Worm (Caenorhabditis elegans) whole organism, late embryonic: ENCODE measurements around the gene F13E9.12.

ENCODE experiments used
- C08G9.2 ChIP-seq: sonication (generic microtip); optimal IDR thresholded peaks from 2 replicates; lab custom pipeline; 2016; ENCODE audit warnings: mild to moderate bottlenecking, missing genetic modification characterization, moderate library complexity, missing compliant biosample characterization
- K02D7.2 ChIP-seq: sonication (generic microtip); optimal IDR thresholded peaks from 2 replicates; lab custom pipeline; 2017; ENCODE audit warnings: mild to moderate bottlenecking, missing genetic modification characterization, missing compliant biosample characterization
- K09A11.1 ChIP-seq: sonication (generic microtip); optimal IDR thresholded peaks from 2 replicates; lab custom pipeline; 2017; ENCODE audit warnings: antibody characterized with exemption, mild to moderate bottlenecking, missing genetic modification characterization, missing compliant biosample characterization; ENCODE audit not compliant: insufficient read depth
- Y22D7AL.16 ChIP-seq: sonication (generic microtip); optimal IDR thresholded peaks from 2 replicates; lab custom pipeline; 2016; ENCODE audit warnings: missing genetic modification characterization, missing compliant biosample characterization
- ama-1 ChIP-seq: fragments of 150-350 bp; optimal IDR thresholded peaks from 2 replicates; lab custom pipeline; 2014
- ceh-19 ChIP-seq: fragments of 200-800 bp; sonication (Bioruptor generic); optimal IDR thresholded peaks from 2 replicates; lab custom pipeline; 2018; ENCODE audit warnings: mild to moderate bottlenecking, missing genetic modification characterization, missing compliant biosample characterization
- ceh-30 ChIP-seq: fragments of 150-350 bp; optimal IDR thresholded peaks from 2 replicates; lab custom pipeline; 2014; ENCODE audit warnings: missing biosample characterization, missing genetic modification characterization
- ceh-31 ChIP-seq: sonication (generic microtip); optimal IDR thresholded peaks from 2 replicates; lab custom pipeline; 2016; ENCODE audit warnings: missing genetic modification characterization, missing compliant biosample characterization
- ceh-45 ChIP-seq: fragments of 200-800 bp; sonication (Bioruptor generic); IDR thresholded peaks from 2 replicates; pipeline ENCODE4 v1.3.6; 2022; ENCODE audit warnings: missing genetic modification reagents, missing genetic modification characterization, missing compliant biosample characterization
- ceh-6 ChIP-seq: fragments of 200-800 bp; sonication (Bioruptor generic); optimal IDR thresholded peaks from 2 replicates; lab custom pipeline; 2018; ENCODE audit warnings: mild to moderate bottlenecking, missing genetic modification characterization, missing compliant biosample characterization
- che-1 ChIP-seq: sonication (generic microtip); optimal IDR thresholded peaks from 2 replicates; lab custom pipeline; 2016; ENCODE audit warnings: mild to moderate bottlenecking, missing genetic modification characterization, missing compliant biosample characterization
- dmd-4 ChIP-seq: sonication (generic microtip); optimal IDR thresholded peaks from 2 replicates; lab custom pipeline; 2016; ENCODE audit warnings: borderline replicate concordance, missing genetic modification characterization, missing compliant biosample characterization
- dve-1 ChIP-seq: sonication (generic microtip); optimal IDR thresholded peaks from 2 replicates; lab custom pipeline; 2017; ENCODE audit warnings: antibody characterized with exemption, mild to moderate bottlenecking, missing genetic modification characterization, missing compliant biosample characterization
- elt-4 ChIP-seq: sonication (generic microtip); optimal IDR thresholded peaks from 2 replicates; lab custom pipeline; 2016; ENCODE audit warnings: missing genetic modification characterization, missing compliant biosample characterization
- ets-4 ChIP-seq: sonication (generic microtip); optimal IDR thresholded peaks from 2 replicates; lab custom pipeline; 2016; ENCODE audit warnings: missing genetic modification characterization, missing compliant biosample characterization
- fax-1 ChIP-seq: sonication (generic microtip); optimal IDR thresholded peaks from 2 replicates; lab custom pipeline; 2016; ENCODE audit warnings: missing genotype, missing genetic modification characterization, missing compliant biosample characterization
- fkh-10 ChIP-seq: fragments of 150-350 bp; optimal IDR thresholded peaks from 2 replicates; lab custom pipeline; 2014; ENCODE audit warnings: missing biosample characterization, missing genetic modification reagents, missing genetic modification characterization
- fkh-6 ChIP-seq: sonication (generic microtip); optimal IDR thresholded peaks from 2 replicates; lab custom pipeline; 2016; ENCODE audit warnings: missing genetic modification characterization, missing compliant biosample characterization
- hlh-8 ChIP-seq: sonication (generic microtip); optimal IDR thresholded peaks from 2 replicates; lab custom pipeline; 2016; ENCODE audit warnings: missing genotype, missing genetic modification characterization, missing compliant biosample characterization
- madf-2 ChIP-seq: sonication (generic microtip); optimal IDR thresholded peaks from 2 replicates; lab custom pipeline; 2017; ENCODE audit warnings: missing genetic modification characterization, missing compliant biosample characterization
- mec-3 ChIP-seq: sonication (generic microtip); optimal IDR thresholded peaks from 2 replicates; lab custom pipeline; 2016; ENCODE audit warnings: borderline replicate concordance, missing genetic modification characterization, missing compliant biosample characterization
- nfya-1 ChIP-seq: sonication (generic microtip); optimal IDR thresholded peaks from 2 replicates; lab custom pipeline; 2017; ENCODE audit warnings: missing genetic modification characterization, mild to moderate bottlenecking, missing compliant biosample characterization, antibody characterized with exemption, moderate library complexity
- nhr-11 ChIP-seq: fragments of 150-350 bp; optimal IDR thresholded peaks from 2 replicates; lab custom pipeline; 2014; ENCODE audit warnings: missing biosample characterization, missing genetic modification characterization
- npax-4 ChIP-seq: sonication (generic microtip); optimal IDR thresholded peaks from 2 replicates; lab custom pipeline; 2016; ENCODE audit warnings: missing genetic modification characterization, missing compliant biosample characterization
- odd-2 ChIP-seq: sonication (generic microtip); optimal IDR thresholded peaks from 2 replicates; lab custom pipeline; 2017; ENCODE audit warnings: antibody characterized with exemption, mild to moderate bottlenecking, missing genetic modification characterization, missing compliant biosample characterization
- pag-3 ChIP-seq: sonication (generic microtip); optimal IDR thresholded peaks from 2 replicates; lab custom pipeline; 2016; ENCODE audit warnings: missing compliant biosample characterization, missing genetic modification characterization, borderline replicate concordance
- pax-1 ChIP-seq: fragments of 150-350 bp; optimal IDR thresholded peaks from 2 replicates; lab custom pipeline; 2014; ENCODE audit warnings: missing biosample characterization, missing genetic modification characterization
- pha-2 ChIP-seq: sonication (generic microtip); optimal IDR thresholded peaks from 2 replicates; lab custom pipeline; 2017; ENCODE audit warnings: mild to moderate bottlenecking, missing genetic modification characterization, missing compliant biosample characterization
- pros-1 ChIP-seq: fragments of 150-350 bp; optimal IDR thresholded peaks from 2 replicates; lab custom pipeline; 2014; ENCODE audit warnings: missing biosample characterization, missing genetic modification reagents, missing genetic modification characterization
- ref-2 ChIP-seq: sonication (generic microtip); optimal IDR thresholded peaks from 2 replicates; lab custom pipeline; 2016; ENCODE audit warnings: missing genetic modification characterization, missing compliant biosample characterization
- rnt-1 ChIP-seq: sonication (generic microtip); optimal IDR thresholded peaks from 2 replicates; lab custom pipeline; 2016; ENCODE audit warnings: missing genetic modification characterization, missing compliant biosample characterization
- ttx-3 ChIP-seq: sonication (generic microtip); optimal IDR thresholded peaks from 2 replicates; lab custom pipeline; 2016; ENCODE audit warnings: missing genetic modification reagents, missing genetic modification characterization, missing compliant biosample characterization
- unc-3 ChIP-seq, 2 experiments: fragments of 200-800 bp in 1 of 2; sonication (Bioruptor generic) in 1 of 2; sonication (generic microtip) in 1 of 2; conservative IDR thresholded peaks in 1 of 2; optimal IDR thresholded peaks in 1 of 2; 2 replicates each; pipeline versions ENCODE4 v1.3.6 to Lab custom; 2016 to 2022; ENCODE audit warnings: missing compliant biosample characterization in 2 of 2, missing genetic modification characterization in 2 of 2, missing genetic modification reagents in 1 of 2
- unc-55 ChIP-seq: sonication (generic microtip); optimal IDR thresholded peaks from 2 replicates; lab custom pipeline; 2017; ENCODE audit warnings: missing biosample characterization, missing genetic modification reagents, missing genetic modification characterization
- unc-86 ChIP-seq: sonication (generic microtip); optimal IDR thresholded peaks from 2 replicates; lab custom pipeline; 2016; ENCODE audit warnings: missing genetic modification characterization, missing compliant biosample characterization

Gene F13E9.12

ce11 chrIV:10900083-10900482 lies 25.7 kb upstream of the F13E9.12 start, which contains the start of gene srlf-30:
Gene srlf-30 (plus strand): TSS chrIV:10900383.
- TF ChIP-seq ttx-3 (tag; lab: Kevin White, UChicago) (no peak), dmd-4 (tag; lab: Kevin White, UChicago) (no peak), che-1 (no peak), ama-1 (lab: Kevin White, UChicago) (no peak), K02D7.2 (tag; lab: Kevin White, UChicago) (no peak), rnt-1 (tag; lab: Kevin White, UChicago) (no peak), fax-1 (tag; lab: Kevin White, UChicago) (no peak), ets-4 (tag; lab: Kevin White, UChicago) (no peak)

- TF ChIP-seq ceh-19 (GFP tag; lab: Kevin White, UChicago) (no peak), C08G9.2 (tag; lab: Kevin White, UChicago) (no peak), ref-2 (tag; lab: Kevin White, UChicago) (no peak), madf-2 (tag; lab: Kevin White, UChicago) (no peak), ceh-6 (GFP tag; lab: Kevin White, UChicago) (no peak), unc-3 (GFP tag; conservative IDR thresholded peaks at IDR 0.05; lab: Robert Waterston, UW) (no peak), unc-3 (tag; optimal IDR thresholded peaks at IDR 0.05; lab: Kevin White, UChicago) (no peak), pag-3 (tag; lab: Kevin White, UChicago) (no peak), nfya-1 (no peak)
Observed at ce11 chrIV:10899091-10899490, 24.7 kb upstream of the F13E9.12 start, which contains the start of the genes F13E9.9 and F13E9.19. Gene F13E9.9 (minus strand): TSS chrIV:10899191. Gene F13E9.19 (plus strand): TSS chrIV:10899406.

- TF ChIP-seq Y22D7AL.16 (tag; lab: Kevin White, UChicago) (no peak), pax-1 (tag; lab: Kevin White, UChicago) (no peak), unc-3 (GFP tag; conservative IDR thresholded peaks at IDR 0.05; lab: Robert Waterston, UW) (no peak), unc-3 (tag; optimal IDR thresholded peaks at IDR 0.05; lab: Kevin White, UChicago) (no peak), unc-55 (no peak), pag-3 (tag; lab: Kevin White, UChicago) (no peak), ceh-31 (tag; lab: Kevin White, UChicago) (no peak)
Observed at ce11 chrIV:10898160-10898559, 23.7 kb upstream of the F13E9.12 start.

- TF ChIP-seq ttx-3 (tag; lab: Kevin White, UChicago) (no peak), pros-1 (tag; lab: Kevin White, UChicago) (no peak), mec-3 (tag; lab: Kevin White, UChicago) (no peak)
Observed at ce11 chrIV:10896512-10896911, 22.1 kb upstream of the F13E9.12 start, which contains the start of gene srlf-13. Gene srlf-13 (minus strand): TSS chrIV:10896612.

ce11 chrIV:10894255-10894654 lies 19.8 kb upstream of the F13E9.12 start, which contains the start of gene srlf-14:
Gene srlf-14 (minus strand): TSS chrIV:10894355.
- no peak for TF ChIP-seq K09A11.1
- no peak for TF ChIP-seq npax-4 (tag; lab: Kevin White, UChicago)
- no peak for TF ChIP-seq C08G9.2 (tag; lab: Kevin White, UChicago)
- no peak for TF ChIP-seq ceh-45 (GFP tag; lab: Robert Waterston, UW)
- TF ChIP-seq dve-1 (tag; lab: Kevin White, UChicago), result no peak
- TF ChIP-seq fkh-6 (tag; lab: Kevin White, UChicago), result no peak
- TF ChIP-seq odd-2 (tag; lab: Kevin White, UChicago), result no peak
- no peak for TF ChIP-seq unc-86
- TF ChIP-seq elt-4 (tag; lab: Kevin White, UChicago), result no peak
- TF ChIP-seq hlh-8 (tag; lab: Kevin White, UChicago), result no peak
- TF ChIP-seq ceh-30 (tag; lab: Kevin White, UChicago), result no peak
- no peak for TF ChIP-seq nhr-11 (tag; lab: Kevin White, UChicago)
- no peak for TF ChIP-seq dmd-4 (tag; lab: Kevin White, UChicago)
- no peak for TF ChIP-seq rnt-1 (tag; lab: Kevin White, UChicago)
- no peak for TF ChIP-seq Y22D7AL.16 (tag; lab: Kevin White, UChicago)
- TF ChIP-seq ref-2 (tag; lab: Kevin White, UChicago), result no peak
- no peak for TF ChIP-seq fkh-10 (GFP tag; lab: Kevin White, UChicago)
- TF ChIP-seq ttx-3 (tag; lab: Kevin White, UChicago), result no peak
- TF ChIP-seq pha-2 (tag; lab: Kevin White, UChicago), result no peak
- TF ChIP-seq ceh-31 (tag; lab: Kevin White, UChicago), result no peak
